Fruit fly (Drosophila melanogaster): ENCODE data around the gene Cpr65Ay.

Gene Cpr65Ay

dm6 chr3L:6157327-6158032, 950 bp downstream of the Cpr65Ay start, which contains the start of gene CG13297 (continued):
- peak; percentile 84 for TF ChIP-seq CG31441 (GFP tag; IDR thresholded peaks at IDR 0.05)
- TF ChIP-seq CG18619 (GFP tag; optimal IDR thresholded peaks at IDR 0.05), result no peak
- TF ChIP-seq CG34422 (GFP tag; IDR thresholded peaks at IDR 0.05), result no peak
- TF ChIP-seq CG31365 (tag; optimal IDR thresholded peaks at IDR 0.05), result no peak
- no peak for TF ChIP-seq Hr39 (optimal IDR thresholded peaks at IDR 0.05)
- TF ChIP-seq mirr (GFP tag; optimal IDR thresholded peaks at IDR 0.05), result no peak
- no peak for TF ChIP-seq MESR4 (GFP tag; optimal IDR thresholded peaks at IDR 0.05)
- TF ChIP-seq bbx (GFP tag; IDR thresholded peaks at IDR 0.05; ENCODE audit: partially characterized antibody), result no peak
- peak; percentile 26 for TF ChIP-seq scrt (GFP tag; optimal IDR thresholded peaks at IDR 0.05)
- no peak for TF ChIP-seq CG15073 (GFP tag; optimal IDR thresholded peaks at IDR 0.05)
- no peak for TF ChIP-seq odd (GFP tag; optimal IDR thresholded peaks at IDR 0.05)
- TF ChIP-seq CG12659 (GFP tag; optimal IDR thresholded peaks at IDR 0.05), result peak; percentile 27
- TF ChIP-seq E2f2 (GFP tag; IDR thresholded peaks at IDR 0.05), result 0 out of 2 replicates have a peak, but pooled peaks have one; percentile 10
- peak; percentile 40; the same call in 1 of the 2 replicates for TF ChIP-seq sob (GFP tag; IDR thresholded peaks at IDR 0.05)
- peak; percentile 39; the same call in 1 of the 2 replicates for TF ChIP-seq ttk (GFP tag; IDR thresholded peaks at IDR 0.05)
- peak; percentile 17 for TF ChIP-seq CG6813 (GFP tag; optimal IDR thresholded peaks at IDR 0.05)
- TF ChIP-seq Mad (GFP tag; optimal IDR thresholded peaks at IDR 0.05), result no peak
- TF ChIP-seq CG1832 (GFP tag; optimal IDR thresholded peaks at IDR 0.05), result no peak
- TF ChIP-seq fd102C (GFP tag; optimal IDR thresholded peaks at IDR 0.05), result no peak
- TF ChIP-seq ken (GFP tag; IDR thresholded peaks at IDR 0.05), result peak; percentile 21; the same call in 1 of the 3 replicates
- TF ChIP-seq CG10462 (GFP tag; optimal IDR thresholded peaks at IDR 0.05), result no peak
- no peak for TF ChIP-seq slou (GFP tag; optimal IDR thresholded peaks at IDR 0.05)
- TF ChIP-seq C15 (GFP tag; IDR thresholded peaks at IDR 0.05), result no peak
- TF ChIP-seq kah (GFP tag; optimal IDR thresholded peaks at IDR 0.05), result no peak
- no peak for TF ChIP-seq ham (GFP tag; IDR thresholded peaks at IDR 0.05)
- TF ChIP-seq kni (GFP tag; optimal IDR thresholded peaks at IDR 0.05), result no peak
- no peak for TF ChIP-seq YL-1 (GFP tag; optimal IDR thresholded peaks at IDR 0.05)
- TF ChIP-seq caup (GFP tag; optimal IDR thresholded peaks at IDR 0.05; ENCODE audit: severe bottlenecking), result no peak
- TF ChIP-seq CG2116 (GFP tag; optimal IDR thresholded peaks at IDR 0.05), result no peak
- TF ChIP-seq CG2712 (tag; optimal IDR thresholded peaks at IDR 0.05), result peak; percentile 78
- TF ChIP-seq CG6689 (GFP tag; IDR thresholded peaks at IDR 0.05), result peak; percentile 66
- TF ChIP-seq Dfd (GFP tag; optimal IDR thresholded peaks at IDR 0.05), result no peak
- peak; percentile 35 for TF ChIP-seq Fer3 (tag; optimal IDR thresholded peaks at IDR 0.05)
- TF ChIP-seq CG1233 (GFP tag; optimal IDR thresholded peaks at IDR 0.05), result peak; percentile 45
- no peak for TF ChIP-seq CG17802 (tag; optimal IDR thresholded peaks at IDR 0.05)
- TF ChIP-seq hth (optimal IDR thresholded peaks at IDR 0.05), result no peak
- TF ChIP-seq CG15601 (tag; optimal IDR thresholded peaks at IDR 0.05), result no peak
- no peak for TF ChIP-seq emc (GFP tag; optimal IDR thresholded peaks at IDR 0.05)
- TF ChIP-seq dmrt99B (tag; optimal IDR thresholded peaks at IDR 0.05), result peak; percentile 88
- no peak for TF ChIP-seq CG2129 (GFP tag; IDR thresholded peaks at IDR 0.05; ENCODE audit: partially characterized antibody)
- no peak for TF ChIP-seq Adf1 (GFP tag; IDR thresholded peaks at IDR 0.05)
- TF ChIP-seq fd64A (GFP tag; optimal IDR thresholded peaks at IDR 0.05), result no peak
- no peak for TF ChIP-seq Chrac-16 (GFP tag; optimal IDR thresholded peaks at IDR 0.05)
- TF ChIP-seq bowl (GFP tag; IDR thresholded peaks at IDR 0.05), result no peak
- no peak for TF ChIP-seq CG17912 (GFP tag; optimal IDR thresholded peaks at IDR 0.05)
- 0 out of 3 replicates have a peak, but pooled peaks have one; percentile 32 for TF ChIP-seq zfh1 (GFP tag; IDR thresholded peaks at IDR 0.05)
- no peak for TF ChIP-seq pan (optimal IDR thresholded peaks at IDR 0.05)
- TF ChIP-seq pan (GFP tag; optimal IDR thresholded peaks at IDR 0.05 in 1 of 2, IDR thresholded peaks at IDR 0.05 in 1 of 2), result peak in 1 of 2 experiments; percentile 74
- TF ChIP-seq maf-S (GFP tag; optimal IDR thresholded peaks at IDR 0.05), result no peak
- no peak for TF ChIP-seq HLH4C (GFP tag; IDR thresholded peaks at IDR 0.05; ENCODE audit: partially characterized antibody)
